Worm (Caenorhabditis elegans) whole organism, late embryonic: Measurements from ENCODE around the gene C35D10.7.

Source experiments
- C38D4.7 ChIP-seq: fragments of 200-800 bp; sonication (Bioruptor generic); optimal IDR thresholded peaks from 2 replicates; lab custom pipeline; 2018; ENCODE audit warnings: mild to moderate bottlenecking, missing genetic modification characterization, moderate library complexity, missing compliant biosample characterization
- ama-1 ChIP-seq: fragments of 150-350 bp; optimal IDR thresholded peaks from 2 replicates; lab custom pipeline; 2014
- ceh-14 ChIP-seq: sonication (generic microtip); optimal IDR thresholded peaks from 2 replicates; lab custom pipeline; 2016; ENCODE audit warnings: missing genotype, missing genetic modification characterization, missing compliant biosample characterization
- fkh-6 ChIP-seq: sonication (generic microtip); optimal IDR thresholded peaks from 2 replicates; lab custom pipeline; 2016; ENCODE audit warnings: missing genetic modification characterization, missing compliant biosample characterization
- mec-3 ChIP-seq: sonication (generic microtip); optimal IDR thresholded peaks from 2 replicates; lab custom pipeline; 2016; ENCODE audit warnings: borderline replicate concordance, missing genetic modification characterization, missing compliant biosample characterization
- nfya-1 ChIP-seq: sonication (generic microtip); optimal IDR thresholded peaks from 2 replicates; lab custom pipeline; 2017; ENCODE audit warnings: missing genetic modification characterization, mild to moderate bottlenecking, missing compliant biosample characterization, antibody characterized with exemption, moderate library complexity
- pha-2 ChIP-seq: sonication (generic microtip); optimal IDR thresholded peaks from 2 replicates; lab custom pipeline; 2017; ENCODE audit warnings: mild to moderate bottlenecking, missing genetic modification characterization, missing compliant biosample characterization
- pqm-1 ChIP-seq: sonication (generic microtip); optimal IDR thresholded peaks from 2 replicates; lab custom pipeline; 2016; ENCODE audit warnings: missing genetic modification characterization, missing compliant biosample characterization
- rnt-1 ChIP-seq: sonication (generic microtip); optimal IDR thresholded peaks from 2 replicates; lab custom pipeline; 2016; ENCODE audit warnings: missing genetic modification characterization, missing compliant biosample characterization
- sox-2 ChIP-seq: fragments of 200-800 bp; sonication (Bioruptor generic); IDR thresholded peaks from 2 replicates; pipeline ENCODE4 v1.3.6; 2022; ENCODE audit warnings: missing genetic modification reagents, missing genetic modification characterization, missing compliant biosample characterization
- sox-4 ChIP-seq: sonication (generic microtip); optimal IDR thresholded peaks from 2 replicates; lab custom pipeline; 2017; ENCODE audit warnings: mild to moderate bottlenecking, missing genetic modification characterization, inconsistent platforms, missing compliant biosample characterization
- tbx-7 ChIP-seq: sonication (generic microtip); optimal IDR thresholded peaks from 2 replicates; lab custom pipeline; 2016; ENCODE audit warnings: missing genotype, missing genetic modification characterization, missing compliant biosample characterization
- unc-3 ChIP-seq, 2 experiments: fragments of 200-800 bp in 1 of 2; sonication (Bioruptor generic) in 1 of 2; sonication (generic microtip) in 1 of 2; conservative IDR thresholded peaks in 1 of 2; optimal IDR thresholded peaks in 1 of 2; 2 replicates each; pipeline versions ENCODE4 v1.3.6 to Lab custom; 2016 to 2022; ENCODE audit warnings: missing compliant biosample characterization in 2 of 2, missing genetic modification characterization in 2 of 2, missing genetic modification reagents in 1 of 2
- unc-55 ChIP-seq: sonication (generic microtip); optimal IDR thresholded peaks from 2 replicates; lab custom pipeline; 2017; ENCODE audit warnings: missing biosample characterization, missing genetic modification reagents, missing genetic modification characterization

- TF ChIP-seq unc-3 (GFP tag; conservative IDR thresholded peaks at IDR 0.05; lab: Robert Waterston, UW) (no peak), unc-3 (tag; optimal IDR thresholded peaks at IDR 0.05; lab: Kevin White, UChicago) (no peak), unc-55 (no peak), sox-2 (GFP tag; lab: Robert Waterston, UW) (no peak), ceh-14 (tag; lab: Kevin White, UChicago) (no peak), nfya-1 (tag; lab: Kevin White, UChicago) (no peak), sox-4 (no peak), pha-2 (tag; lab: Kevin White, UChicago) (no peak), C38D4.7 (GFP tag; lab: Kevin White, UChicago) (no peak), pqm-1 (no peak), ama-1 (lab: Kevin White, UChicago) (no peak), tbx-7 (no peak), fkh-6 (tag; lab: Kevin White, UChicago) (no peak), rnt-1 (no peak), mec-3 (tag; lab: Kevin White, UChicago) (no peak)
Observed at ce11 chrIII:4870478-4870877, 14.5 kb downstream of the C35D10.7 start, which contains the start of gene gipc-1.
